Fruit fly (Drosophila melanogaster) whole organism, embryonic: ENCODE measurements around the gene sws.

Experiments
- ATbp ChIP-seq: fragments of 200-800 bp; sonication (Bioruptor generic); optimal IDR thresholded peaks from 2 replicates; lab custom pipeline; 2017; ENCODE audit warnings: missing biosample characterization, mild to moderate bottlenecking, missing genetic modification characterization, missing genetic modification reagents
- Blimp-1 ChIP-seq: fragments of 200-800 bp; sonication (Bioruptor generic); optimal IDR thresholded peaks from 3 replicates; lab custom pipeline; 2018; ENCODE audit warnings: missing biosample characterization, missing genetic modification characterization, mild to moderate bottlenecking, moderate library complexity, missing genetic modification reagents
- CG10654 ChIP-seq: fragments of 200-800 bp; sonication (Bioruptor generic); optimal IDR thresholded peaks from 2 replicates; lab custom pipeline; 2016; ENCODE audit warnings: missing biosample characterization, missing genetic modification characterization
- CG10959 ChIP-seq: fragments of 200-800 bp; sonication (Bioruptor generic); IDR thresholded peaks from 2 replicates; pipeline ENCODE4 v1.3.6; 2022; ENCODE audit warnings: missing biosample characterization, missing genetic modification characterization
- CG13424 ChIP-seq: fragments of 200-800 bp; sonication (Bioruptor generic); optimal IDR thresholded peaks from 2 replicates; lab custom pipeline; 2019; ENCODE audit warnings: missing biosample characterization, mild to moderate bottlenecking, missing genetic modification characterization, moderate library complexity
- CG14710 ChIP-seq: fragments of 200-800 bp; sonication (Bioruptor generic); optimal IDR thresholded peaks from 3 replicates; lab custom pipeline; 2019; ENCODE audit warnings: missing biosample characterization, mild to moderate bottlenecking, missing genetic modification characterization, moderate library complexity
- CG1602 ChIP-seq: fragments of 200-800 bp; sonication (Bioruptor generic); optimal IDR thresholded peaks from 3 replicates; lab custom pipeline; 2016; ENCODE audit warnings: missing biosample characterization, missing genetic modification characterization
- CG17829 ChIP-seq: fragments of 200-800 bp; optimal IDR thresholded peaks from 2 replicates; lab custom pipeline; 2019; ENCODE audit warnings: missing biosample characterization, mild to moderate bottlenecking, missing genetic modification characterization, moderate library complexity
- CG2120 ChIP-seq: fragments of 200-800 bp; sonication (Bioruptor generic); optimal IDR thresholded peaks from 3 replicates; lab custom pipeline; 2016; ENCODE audit warnings: missing biosample characterization, missing genetic modification characterization
- CG32767 ChIP-seq: fragments of 200-800 bp; sonication (Bioruptor generic); IDR thresholded peaks from 2 replicates; pipeline ENCODE4 v1.3.6; 2022; ENCODE audit warnings: missing biosample characterization, missing genetic modification characterization
- CG4707 ChIP-seq: fragments of 200-800 bp; sonication (Bioruptor generic); optimal IDR thresholded peaks from 2 replicates; lab custom pipeline; 2018; ENCODE audit warnings: missing biosample characterization, mild to moderate bottlenecking, missing genetic modification characterization, moderate library complexity
- CG5245 ChIP-seq: fragments of 200-800 bp; sonication (Bioruptor generic); optimal IDR thresholded peaks from 3 replicates; lab custom pipeline; 2016; ENCODE audit warnings: missing biosample characterization, missing genetic modification characterization
- CG7839 ChIP-seq: fragments of 200-800 bp; sonication (Bioruptor generic); optimal IDR thresholded peaks from 3 replicates; lab custom pipeline; 2018; ENCODE audit warnings: missing biosample characterization, mild to moderate bottlenecking, missing genetic modification characterization, moderate library complexity
- CG8924 ChIP-seq: fragments of 200-800 bp; optimal IDR thresholded peaks from 3 replicates; lab custom pipeline; 2019; ENCODE audit warnings: missing biosample characterization, mild to moderate bottlenecking, missing genetic modification characterization, moderate library complexity
- CTCF ChIP-seq: fragments of 200-800 bp; sonication (Bioruptor generic); optimal IDR thresholded peaks from 2 replicates; lab custom pipeline; 2017; ENCODE audit warnings: missing biosample characterization, mild to moderate bottlenecking, missing genetic modification characterization, moderate library complexity
- D ChIP-seq, 2 experiments: fragments of 200-800 bp in 1 of 2; fragments of >200 bp in 1 of 2; sonication (Bioruptor generic) in 1 of 2; optimal IDR thresholded peaks; 2 replicates in 1 of 2; 3 replicates in 1 of 2; lab custom pipeline; 2017; ENCODE audit warnings: mild to moderate bottlenecking in 1 of 2, missing biosample characterization in 1 of 2, missing genetic modification characterization in 1 of 2, missing genetic modification reagents in 1 of 2
- Deaf1 ChIP-seq: fragments of 200-800 bp; optimal IDR thresholded peaks from 3 replicates; lab custom pipeline; 2019; ENCODE audit warnings: missing biosample characterization, mild to moderate bottlenecking, missing genetic modification characterization, moderate library complexity
- ERR ChIP-seq: fragments of 200-800 bp; sonication (Bioruptor generic); optimal IDR thresholded peaks from 2 replicates; lab custom pipeline; 2016; ENCODE audit warnings: missing biosample characterization, missing genetic modification characterization
- Eip74EF ChIP-seq, 2 experiments: fragments of 200-800 bp in 1 of 2; fragments of >200 bp in 1 of 2; sonication (Bioruptor generic) in 1 of 2; optimal IDR thresholded peaks; 2 replicates each; lab custom pipeline; 2017 to 2019; ENCODE audit warnings: missing biosample characterization in 2 of 2, missing genetic modification characterization in 2 of 2, mild to moderate bottlenecking in 1 of 2, moderate library complexity in 1 of 2
- Fer1 ChIP-seq: fragments of 200-800 bp; sonication (Bioruptor generic); optimal IDR thresholded peaks from 2 replicates; lab custom pipeline; 2017; ENCODE audit warnings: missing biosample characterization, mild to moderate bottlenecking, missing genetic modification characterization
- Oli ChIP-seq: fragments of 200-800 bp; sonication (Bioruptor generic); optimal IDR thresholded peaks from 2 replicates; lab custom pipeline; 2018; ENCODE audit warnings: missing biosample characterization, mild to moderate bottlenecking, missing genetic modification characterization, moderate library complexity
- Sin3A ChIP-seq: fragments of >200 bp; optimal IDR thresholded peaks from 2 replicates; lab custom pipeline; 2018
- Ssrp ChIP-seq: fragments of 200-800 bp; sonication (Bioruptor generic); optimal IDR thresholded peaks from 2 replicates; lab custom pipeline; 2018; ENCODE audit warnings: missing biosample characterization, mild to moderate bottlenecking, missing genetic modification characterization, moderate library complexity
- az2 ChIP-seq: fragments of 200-800 bp; sonication (Bioruptor generic); optimal IDR thresholded peaks from 3 replicates; lab custom pipeline; 2016; ENCODE audit warnings: missing biosample characterization, missing genetic modification characterization
- br ChIP-seq: fragments of >200 bp; optimal IDR thresholded peaks from 2 replicates; lab custom pipeline; 2017
- chn ChIP-seq: fragments of 200-800 bp; sonication (Bioruptor generic); optimal IDR thresholded peaks from 2 replicates; lab custom pipeline; 2016; ENCODE audit warnings: missing biosample characterization, missing genetic modification characterization
- crol ChIP-seq: fragments of 200-800 bp; sonication (Bioruptor generic); IDR thresholded peaks from 2 replicates; pipeline ENCODE4 v1.3.6; 2022; ENCODE audit warnings: missing biosample characterization, missing genetic modification characterization
- dmrt11E ChIP-seq: fragments of 200-800 bp; sonication (Bioruptor generic); optimal IDR thresholded peaks from 3 replicates; lab custom pipeline; 2018; ENCODE audit warnings: missing biosample characterization, mild to moderate bottlenecking, missing genetic modification characterization, moderate library complexity
- gsb-n ChIP-seq: fragments of 200-800 bp; sonication (Bioruptor generic); optimal IDR thresholded peaks from 3 replicates; lab custom pipeline; 2018; ENCODE audit warnings: missing biosample characterization, mild to moderate bottlenecking, missing genetic modification characterization
- ham ChIP-seq: fragments of 200-800 bp; sonication (Bioruptor generic); IDR thresholded peaks from 2 replicates; pipeline ENCODE4 v1.3.6; 2022; ENCODE audit warnings: missing biosample characterization, missing genetic modification characterization
- kni ChIP-seq: fragments of 200-800 bp; sonication (Bioruptor generic); optimal IDR thresholded peaks from 3 replicates; lab custom pipeline; 2017; ENCODE audit warnings: mild to moderate bottlenecking, missing biosample characterization, missing genetic modification reagents, missing genetic modification characterization
- nmo ChIP-seq: fragments of 200-800 bp; sonication (Bioruptor generic); optimal IDR thresholded peaks from 2 replicates; lab custom pipeline; 2018; ENCODE audit warnings: missing biosample characterization, mild to moderate bottlenecking, missing genetic modification characterization, moderate library complexity
- nom ChIP-seq: fragments of 200-800 bp; sonication (Bioruptor generic); optimal IDR thresholded peaks from 2 replicates; lab custom pipeline; 2017; ENCODE audit warnings: missing biosample characterization, missing genetic modification characterization, mild to moderate bottlenecking, moderate library complexity, missing genetic modification reagents
- otp ChIP-seq: fragments of 200-800 bp; sonication (Bioruptor generic); IDR thresholded peaks from 3 replicates; pipeline ENCODE4, ENCODE4 v1.3.6; 2022; ENCODE audit warnings: missing biosample characterization, missing genetic modification characterization
- pum ChIP-seq: fragments of 200-800 bp; sonication (Bioruptor generic); optimal IDR thresholded peaks from 2 replicates; lab custom pipeline; 2016; ENCODE audit warnings: missing biosample characterization, missing genetic modification characterization
- ssp ChIP-seq: fragments of 200-800 bp; sonication (Bioruptor generic); IDR thresholded peaks from 2 replicates; pipeline ENCODE4 v1.3.6; 2022; ENCODE audit warnings: missing biosample characterization, missing genetic modification characterization
- tgo ChIP-seq: fragments of 200-800 bp; sonication (Bioruptor generic); IDR thresholded peaks from 3 replicates; pipeline ENCODE4 v1.3.6; 2022; ENCODE audit warnings: missing biosample characterization, missing genetic modification characterization
- trem ChIP-seq: fragments of 200-800 bp; optimal IDR thresholded peaks from 3 replicates; lab custom pipeline; 2019; ENCODE audit warnings: missing biosample characterization, mild to moderate bottlenecking, missing genetic modification characterization, moderate library complexity
- vvl ChIP-seq: fragments of 200-800 bp; sonication (Bioruptor generic); IDR thresholded peaks from 2 replicates; pipeline ENCODE4 v1.3.6; 2022; ENCODE audit warnings: missing biosample characterization, missing genetic modification characterization

sws gene

DNA sequence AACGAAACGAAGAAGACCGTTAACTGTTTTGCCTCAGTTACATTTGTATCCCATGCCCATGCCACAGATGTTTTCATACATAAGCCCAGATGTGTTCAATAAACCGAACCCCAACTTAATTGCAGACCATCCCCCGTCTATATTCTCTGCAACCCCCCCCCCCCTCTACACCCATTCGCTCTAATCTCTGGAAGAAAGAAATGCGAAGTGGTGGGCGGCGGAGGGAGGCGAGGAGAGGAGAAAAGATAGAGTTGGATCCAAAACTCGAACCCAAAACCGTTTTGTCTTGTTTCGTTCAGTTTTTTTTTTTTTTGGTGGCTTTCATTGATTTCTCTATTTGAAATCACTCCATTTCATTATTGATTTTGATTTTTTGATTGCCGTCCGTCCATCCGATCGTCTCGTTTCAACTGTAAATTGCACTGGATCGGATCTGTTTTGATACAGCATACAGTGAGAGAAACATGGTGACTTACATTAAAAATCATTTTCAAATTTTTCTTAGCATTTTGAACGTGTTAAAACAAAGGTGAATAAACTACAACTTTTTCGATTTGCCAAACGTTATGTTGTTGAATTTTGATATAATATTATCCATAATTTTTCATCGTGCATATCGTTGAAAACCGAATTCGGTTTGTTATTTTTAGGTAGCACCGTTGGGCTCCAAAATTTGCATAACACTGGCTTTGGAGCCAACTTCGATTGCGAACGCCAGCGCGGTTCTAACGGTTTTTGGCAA is 7.7 kb upstream of the sws start (continued):
- TF ChIP-seq Oli (tag; lab: Kevin White, UChicago) = peak; percentile 42
- TF ChIP-seq ATbp = peak; percentile 34
- TF ChIP-seq CG8924 (tag; lab: Kevin White, UChicago) = peak; percentile 8
- no peak for TF ChIP-seq CG32767
- TF ChIP-seq CG17829 (tag; lab: Kevin White, UChicago) = peak; percentile 23
- peak; percentile 14 for TF ChIP-seq CG5245 (GFP tag; lab: Kevin White, UChicago)
- TF ChIP-seq CG1602 (GFP tag; lab: Kevin White, UChicago) = peak; percentile 7
- 0 out of 2 replicates have a peak, but pooled peaks have one; percentile 12 for TF ChIP-seq ssp (GFP tag; lab: Robert Waterston, UW)
- peak; percentile 49 for TF ChIP-seq nmo (GFP tag; lab: Kevin White, UChicago)
- TF ChIP-seq CG10959 (GFP tag; lab: Robert Waterston, UW) = no peak
- peak; percentile 4 for TF ChIP-seq trem (tag; lab: Kevin White, UChicago)
- peak in 1 of 2 experiments; percentile 32 for TF ChIP-seq Eip74EF (GFP tag; optimal IDR thresholded peaks at IDR 0.05; lab: Kevin White, UChicago)
- TF ChIP-seq pum (GFP tag; lab: Kevin White, UChicago) = peak; percentile 24
- peak; percentile 7 for TF ChIP-seq CG10654
- peak; percentile 31 for TF ChIP-seq gsb-n (tag; lab: Kevin White, UChicago)
- no peak; the same call in 2 of the 3 replicates for TF ChIP-seq tgo (GFP tag; lab: Robert Waterston, UW)
- peak; percentile 38 for TF ChIP-seq CG7839 (tag; lab: Kevin White, UChicago)
- peak; percentile 39 for TF ChIP-seq Ssrp (tag; lab: Kevin White, UChicago)
- peak; percentile 2 for TF ChIP-seq dmrt11E
- TF ChIP-seq CG2120 (GFP tag; lab: Kevin White, UChicago) = no peak
- no peak for TF ChIP-seq Deaf1 (tag; lab: Kevin White, UChicago)
- 0 out of 3 replicates have a peak, but pooled peaks have one; percentile 23 for TF ChIP-seq otp (GFP tag; lab: Robert Waterston, UW)
- peak; percentile 28 for TF ChIP-seq chn
- TF ChIP-seq Sin3A (lab: Kevin White, UChicago) = no peak
- TF ChIP-seq D (optimal IDR thresholded peaks at IDR 0.05; lab: Kevin White, UChicago) = no peak
- peak; percentile 4 for TF ChIP-seq D (GFP tag; optimal IDR thresholded peaks at IDR 0.05; lab: Kevin White, UChicago)
- no peak for TF ChIP-seq ham (GFP tag; lab: Robert Waterston, UW)
- TF ChIP-seq CG13424 (tag; lab: Kevin White, UChicago) = peak; percentile 21
- no peak for TF ChIP-seq br (lab: Kevin White, UChicago)
- peak; percentile 9 for TF ChIP-seq CG14710 (tag; lab: Kevin White, UChicago)
- peak; percentile 38 for TF ChIP-seq az2 (GFP tag; lab: Kevin White, UChicago)

DNA sequence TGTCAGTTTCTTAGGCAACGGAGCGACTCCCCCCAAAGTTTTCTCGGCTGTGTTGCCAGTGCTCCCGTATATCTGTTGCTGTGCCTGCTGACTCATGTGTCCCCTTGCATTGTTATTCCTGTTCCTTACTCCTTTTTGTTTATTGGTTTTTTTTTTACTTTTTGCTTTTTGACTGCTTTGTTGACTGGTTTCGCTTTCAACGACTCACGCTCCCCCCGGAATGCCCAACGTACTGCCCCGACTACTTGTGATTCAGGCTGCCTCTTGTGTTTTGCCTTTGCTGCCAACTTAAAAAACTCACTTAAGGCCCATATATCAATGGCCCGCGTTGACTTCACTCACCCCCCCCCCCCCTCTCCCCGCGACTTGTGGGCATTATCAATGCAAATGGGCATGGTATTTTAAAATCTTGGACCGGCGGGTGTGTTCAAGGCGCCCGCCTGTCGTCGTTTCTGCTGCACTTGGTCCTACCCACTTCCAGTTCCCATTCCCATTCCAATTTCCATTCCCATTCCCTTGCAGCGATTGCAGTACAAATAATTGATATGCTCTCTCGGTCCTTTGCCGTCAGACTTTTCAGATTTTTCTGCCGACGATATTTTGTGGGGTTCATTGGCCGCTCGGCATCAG is 5.4 kb upstream of the sws start:
- TF ChIP-seq CTCF (no peak), CG4707 (no peak), ERR (no peak), kni (peak; percentile 53), Blimp-1 (GFP tag; lab: Kevin White, UChicago) (peak; percentile 69), vvl (GFP tag; lab: Robert Waterston, UW) (peak; percentile 16; the same call in 1 of the 2 replicates), Fer1 (no peak), nom (GFP tag; lab: Kevin White, UChicago) (peak; percentile 86), crol (peak; percentile 79)
